Fruit fly (Drosophila melanogaster) whole organism, embryonic: Measurements from ENCODE around the gene CG17660.

Experiments used
- CG10654 ChIP-seq: fragments of 200-800 bp; sonication (Bioruptor generic); optimal IDR thresholded peaks from 2 replicates; lab custom pipeline; 2016; ENCODE audit warnings: missing biosample characterization, missing genetic modification characterization
- CG12155 ChIP-seq: fragments of 200-800 bp; sonication (Bioruptor generic); optimal IDR thresholded peaks from 3 replicates; lab custom pipeline; 2016; ENCODE audit warnings: missing biosample characterization, missing genetic modification characterization
- CG14667 ChIP-seq: fragments of 200-800 bp; sonication (Bioruptor generic); IDR thresholded peaks from 2 replicates; pipeline ENCODE4 v1.3.6; 2022; ENCODE audit warnings: missing biosample characterization, missing genetic modification characterization
- CG15269 ChIP-seq: fragments of 200-800 bp; sonication (Bioruptor generic); optimal IDR thresholded peaks from 2 replicates; lab custom pipeline; 2018; ENCODE audit warnings: missing biosample characterization, mild to moderate bottlenecking, missing genetic modification characterization, moderate library complexity
- CG2116 ChIP-seq: fragments of 200-800 bp; sonication (Bioruptor generic); optimal IDR thresholded peaks from 3 replicates; lab custom pipeline; 2018; ENCODE audit warnings: missing biosample characterization, mild to moderate bottlenecking, missing genetic modification characterization
- CG2875 ChIP-seq: fragments of 200-800 bp; sonication (Bioruptor generic); optimal IDR thresholded peaks from 2 replicates; lab custom pipeline; 2017; ENCODE audit warnings: missing biosample characterization, mild to moderate bottlenecking, missing genetic modification characterization, missing genetic modification reagents
- CG30020 ChIP-seq: fragments of 200-800 bp; optimal IDR thresholded peaks from 2 replicates; lab custom pipeline; 2019; ENCODE audit warnings: missing biosample characterization, mild to moderate bottlenecking, missing genetic modification characterization, moderate library complexity
- CG31441 ChIP-seq: fragments of 200-800 bp; sonication (Bioruptor generic); IDR thresholded peaks from 2 replicates; pipeline ENCODE4 v1.3.6; 2022; ENCODE audit warnings: missing biosample characterization, missing genetic modification characterization
- CG33213 ChIP-seq: fragments of 200-800 bp; sonication (Bioruptor generic); optimal IDR thresholded peaks from 3 replicates; lab custom pipeline; 2016; ENCODE audit warnings: missing biosample characterization, missing genetic modification characterization
- CG34376 ChIP-seq: fragments of 200-800 bp; sonication (Bioruptor generic); optimal IDR thresholded peaks from 2 replicates; lab custom pipeline; 2018; ENCODE audit warnings: missing biosample characterization, mild to moderate bottlenecking, missing genetic modification characterization
- CG4707 ChIP-seq: fragments of 200-800 bp; sonication (Bioruptor generic); optimal IDR thresholded peaks from 2 replicates; lab custom pipeline; 2018; ENCODE audit warnings: missing biosample characterization, mild to moderate bottlenecking, missing genetic modification characterization, moderate library complexity
- CG6175 ChIP-seq: fragments of 200-800 bp; sonication (Bioruptor generic); IDR thresholded peaks from 3 replicates; pipeline ENCODE4 v1.3.6; 2022; ENCODE audit warnings: missing biosample characterization, missing genetic modification characterization
- CG8388 ChIP-seq: fragments of 200-800 bp; sonication (Bioruptor generic); optimal IDR thresholded peaks from 2 replicates; lab custom pipeline; 2019; ENCODE audit warnings: missing biosample characterization, mild to moderate bottlenecking, missing genetic modification characterization, moderate library complexity
- CG8924 ChIP-seq: fragments of 200-800 bp; optimal IDR thresholded peaks from 3 replicates; lab custom pipeline; 2019; ENCODE audit warnings: missing biosample characterization, mild to moderate bottlenecking, missing genetic modification characterization, moderate library complexity
- Dip3 ChIP-seq: fragments of 200-800 bp; sonication (Bioruptor generic); optimal IDR thresholded peaks from 3 replicates; lab custom pipeline; 2016; ENCODE audit warnings: missing biosample characterization, missing genetic modification characterization
- Ets65A ChIP-seq: fragments of 200-800 bp; sonication (Bioruptor generic); peaks from one replicate; lab custom pipeline; 2016; ENCODE audit warnings: missing biosample characterization, missing genetic modification characterization
- GATAe ChIP-seq: fragments of 200-800 bp; sonication (Bioruptor generic); conservative IDR thresholded peaks from 2 replicates; pipeline ENCODE4 v1.3.6; 2022; ENCODE audit warnings: missing biosample characterization, missing genetic modification characterization
- HmgZ ChIP-seq: fragments of 200-800 bp; sonication (Bioruptor generic); optimal IDR thresholded peaks from 2 replicates; lab custom pipeline; 2018; ENCODE audit warnings: missing biosample characterization, mild to moderate bottlenecking, missing genetic modification characterization
- Hmr ChIP-seq: fragments of 200-800 bp; sonication (Bioruptor generic); optimal IDR thresholded peaks from 3 replicates; lab custom pipeline; 2017; ENCODE audit warnings: mild to moderate bottlenecking, missing biosample characterization, missing genetic modification reagents, missing genetic modification characterization
- MESR4 ChIP-seq: fragments of 200-800 bp; sonication (Bioruptor generic); optimal IDR thresholded peaks from 2 replicates; lab custom pipeline; 2018; ENCODE audit warnings: missing biosample characterization, mild to moderate bottlenecking, missing genetic modification characterization, moderate library complexity
- Scr ChIP-seq: fragments of 200-800 bp; sonication (Bioruptor generic); IDR thresholded peaks from 2 replicates; pipeline ENCODE4 v1.3.6; 2022; ENCODE audit warnings: missing biosample characterization, missing genetic modification characterization; ENCODE audit not compliant: partially characterized antibody
- Sin3A ChIP-seq: fragments of >200 bp; optimal IDR thresholded peaks from 2 replicates; lab custom pipeline; 2018
- Sox102F ChIP-seq: fragments of 200-800 bp; sonication (Bioruptor generic); optimal IDR thresholded peaks from 2 replicates; lab custom pipeline; 2018; ENCODE audit warnings: missing biosample characterization, mild to moderate bottlenecking, missing genetic modification characterization, moderate library complexity
- Spps ChIP-seq: fragments of 200-800 bp; sonication (Bioruptor generic); optimal IDR thresholded peaks from 2 replicates; lab custom pipeline; 2018; ENCODE audit warnings: missing biosample characterization, mild to moderate bottlenecking, missing genetic modification characterization
- Stat92E ChIP-seq, 3 experiments: fragments of >200 bp in 2 of 3; fragments of 200-800 bp in 1 of 3; sonication (Bioruptor generic) in 1 of 3; optimal IDR thresholded peaks; 2 replicates each; lab custom pipeline; 2017 to 2019; ENCODE audit warnings: missing biosample characterization in 3 of 3, missing genetic modification characterization in 3 of 3, mild to moderate bottlenecking in 1 of 3, moderate library complexity in 1 of 3
- bbx ChIP-seq: fragments of 200-800 bp; sonication (Bioruptor generic); IDR thresholded peaks from 2 replicates; pipeline ENCODE4 v1.3.6; 2022; ENCODE audit warnings: missing biosample characterization, missing genetic modification characterization; ENCODE audit not compliant: partially characterized antibody
- cad ChIP-seq: fragments of >200 bp; optimal IDR thresholded peaks from 2 replicates; lab custom pipeline; 2017; ENCODE audit warnings: missing biosample characterization, missing genetic modification characterization
- chinmo ChIP-seq: fragments of 200-800 bp; sonication (Bioruptor generic); IDR thresholded peaks from 4 replicates; pipeline ENCODE4 v1.3.6; 2022; ENCODE audit warnings: missing biosample characterization, missing genetic modification characterization; ENCODE audit not compliant: partially characterized antibody
- crc ChIP-seq: fragments of 200-800 bp; sonication (Bioruptor generic); optimal IDR thresholded peaks from 2 replicates; lab custom pipeline; 2016; ENCODE audit warnings: missing biosample characterization, missing genetic modification characterization
- da ChIP-seq: fragments of 200-800 bp; sonication (Bioruptor generic); optimal IDR thresholded peaks from 2 replicates; lab custom pipeline; 2016; ENCODE audit warnings: missing biosample characterization, missing genetic modification characterization
- dm ChIP-seq: fragments of 200-800 bp; sonication (Bioruptor generic); optimal IDR thresholded peaks from 3 replicates; lab custom pipeline; 2016; ENCODE audit warnings: missing biosample characterization, missing genetic modification characterization
- ftz-f1 ChIP-seq: fragments of 200-800 bp; sonication (Bioruptor generic); optimal IDR thresholded peaks from 2 replicates; lab custom pipeline; 2016; ENCODE audit warnings: missing biosample characterization, missing genetic modification characterization
- inv ChIP-seq: fragments of 200-800 bp; sonication (Bioruptor generic); IDR thresholded peaks from 2 replicates; pipeline ENCODE4 v1.3.6; 2022; ENCODE audit warnings: missing biosample characterization, missing genetic modification characterization; ENCODE audit not compliant: partially characterized antibody
- jigr1 ChIP-seq: fragments of 200-800 bp; sonication (Bioruptor generic); IDR thresholded peaks from 3 replicates; pipeline ENCODE4 v1.3.6; 2022; ENCODE audit warnings: missing biosample characterization, missing genetic modification characterization
- lab ChIP-seq: fragments of 200-800 bp; sonication (Bioruptor generic); optimal IDR thresholded peaks from 3 replicates; lab custom pipeline; 2017; ENCODE audit warnings: missing biosample characterization, missing genetic modification characterization, mild to moderate bottlenecking, moderate library complexity, missing genetic modification reagents
- nerfin-2 ChIP-seq: fragments of 200-800 bp; sonication (Bioruptor generic); IDR thresholded peaks from 2 replicates; pipeline ENCODE4 v1.3.6; 2022; ENCODE audit warnings: missing biosample characterization, missing genetic modification characterization; ENCODE audit not compliant: partially characterized antibody
- nmo ChIP-seq: fragments of 200-800 bp; sonication (Bioruptor generic); optimal IDR thresholded peaks from 2 replicates; lab custom pipeline; 2018; ENCODE audit warnings: missing biosample characterization, mild to moderate bottlenecking, missing genetic modification characterization, moderate library complexity
- oc ChIP-seq: fragments of 200-800 bp; sonication (Bioruptor generic); optimal IDR thresholded peaks from 2 replicates; lab custom pipeline; 2018; ENCODE audit warnings: missing biosample characterization, mild to moderate bottlenecking, missing genetic modification characterization, moderate library complexity
- odd ChIP-seq: fragments of 200-800 bp; sonication (Bioruptor generic); optimal IDR thresholded peaks from 2 replicates; lab custom pipeline; 2017; ENCODE audit warnings: missing biosample characterization, mild to moderate bottlenecking, missing genetic modification characterization
- peb ChIP-seq: fragments of 200-800 bp; sonication (Bioruptor generic); IDR thresholded peaks from 2 replicates; pipeline ENCODE4 v1.3.6; 2022; ENCODE audit warnings: missing biosample characterization, missing genetic modification characterization
- ro ChIP-seq: fragments of 200-800 bp; sonication (Bioruptor generic); IDR thresholded peaks from 2 replicates; pipeline ENCODE4 v1.3.6; 2022; ENCODE audit warnings: missing biosample characterization, missing genetic modification characterization
- sima ChIP-seq: fragments of 200-800 bp; sonication (Bioruptor generic); optimal IDR thresholded peaks from 2 replicates; lab custom pipeline; 2016; ENCODE audit warnings: missing biosample characterization, missing genetic modification characterization
- sna ChIP-seq: fragments of 200-800 bp; sonication (Bioruptor generic); IDR thresholded peaks from 2 replicates; pipeline ENCODE4 v1.3.6; 2022; ENCODE audit warnings: missing biosample characterization, missing genetic modification characterization; ENCODE audit not compliant: partially characterized antibody
- sqz ChIP-seq: fragments of 200-800 bp; sonication (Bioruptor generic); optimal IDR thresholded peaks from 3 replicates; lab custom pipeline; 2018; ENCODE audit warnings: missing biosample characterization, mild to moderate bottlenecking, missing genetic modification characterization
- sug ChIP-seq: fragments of 200-800 bp; optimal IDR thresholded peaks from 2 replicates; lab custom pipeline; 2019; ENCODE audit warnings: missing biosample characterization, mild to moderate bottlenecking, missing genetic modification characterization, moderate library complexity
- toy ChIP-seq: fragments of 200-800 bp; sonication (Bioruptor generic); IDR thresholded peaks from 2 replicates; pipeline ENCODE4 v1.3.6; 2022; ENCODE audit warnings: missing biosample characterization, missing genetic modification characterization
- unc-4 ChIP-seq: fragments of 200-800 bp; sonication (Bioruptor generic); IDR thresholded peaks from 2 replicates; pipeline ENCODE4 v1.3.6; 2022; ENCODE audit warnings: missing biosample characterization, missing genetic modification characterization; ENCODE audit not compliant: partially characterized antibody
- usp ChIP-seq: fragments of >200 bp; optimal IDR thresholded peaks from 2 replicates; lab custom pipeline; 2017; ENCODE audit warnings: missing biosample characterization, missing genetic modification characterization
- vnd ChIP-seq: fragments of 200-800 bp; sonication (Bioruptor generic); IDR thresholded peaks from 3 replicates; pipeline ENCODE4 v1.3.6; 2022; ENCODE audit warnings: missing biosample characterization, missing genetic modification characterization; ENCODE audit not compliant: partially characterized antibody
- zen ChIP-seq: fragments of 200-800 bp; sonication (Bioruptor generic); optimal IDR thresholded peaks from 3 replicates; lab custom pipeline; 2018; ENCODE audit warnings: missing biosample characterization, mild to moderate bottlenecking, missing genetic modification characterization, moderate library complexity

Gene CG17660

DNA sequence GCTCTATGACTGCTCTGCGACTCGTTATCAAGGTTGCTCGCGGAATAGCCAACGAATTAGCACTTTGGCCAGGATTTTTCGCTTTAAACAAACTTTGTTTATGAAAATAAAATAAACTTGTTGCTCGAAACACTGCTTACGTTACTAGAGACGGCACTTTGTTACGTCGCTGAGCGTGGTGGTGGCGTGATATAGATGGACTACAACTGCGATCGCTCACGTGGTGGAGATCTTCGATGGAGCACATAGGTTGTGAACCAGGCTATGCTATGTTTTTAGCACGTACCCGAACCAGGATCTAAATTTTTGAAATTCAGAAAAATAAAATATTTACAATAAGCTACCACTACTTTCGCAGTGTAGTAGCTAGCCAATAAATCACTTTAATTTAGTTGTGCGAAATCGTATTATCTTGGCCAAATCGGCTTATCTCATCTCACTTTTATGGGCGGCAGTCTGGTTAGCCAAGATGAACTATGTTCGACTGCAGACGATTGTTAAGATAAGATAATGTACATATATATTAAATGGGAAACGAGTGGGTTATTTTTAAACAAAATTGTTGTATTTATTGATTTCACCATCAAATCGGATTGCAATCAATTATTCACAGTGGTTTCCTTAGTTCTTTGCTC is 5.6 kb upstream of the CG17660 start, which contains the start of gene frtz (continued):
- TF ChIP-seq nmo (peak; percentile 32), sima (GFP tag; lab: Kevin White, UChicago) (no peak), CG14667 (no peak), vnd (GFP tag; lab: Robert Waterston, UW) (peak; percentile 68), toy (GFP tag; lab: Robert Waterston, UW) (no peak), CG2116 (GFP tag; lab: Kevin White, UChicago) (peak; percentile 1), zen (tag; lab: Kevin White, UChicago) (no peak), lab (no peak), CG2875 (GFP tag; lab: Kevin White, UChicago) (no peak), oc (no peak), bbx (GFP tag; lab: Robert Waterston, UW) (peak; percentile 81), HmgZ (peak; percentile 60), cad (GFP tag; lab: Kevin White, UChicago) (no peak), chinmo (0 out of 4 replicates have a peak, but pooled peaks have one; percentile 42), Spps (no peak), dm (GFP tag; lab: Kevin White, UChicago) (peak; percentile 10), CG34376 (GFP tag; lab: Kevin White, UChicago) (peak; percentile 80), Sin3A (lab: Kevin White, UChicago) (peak; percentile 30), jigr1 (GFP tag; lab: Robert Waterston, UW) (no peak), CG8924 (peak; percentile 5), CG10654 (no peak), CG31441 (GFP tag; lab: Robert Waterston, UW) (no peak; the same call in 1 of the 2 replicates), Scr (GFP tag; lab: Robert Waterston, UW) (peak; percentile 78), nerfin-2 (peak; percentile 49), usp (GFP tag; lab: Kevin White, UChicago) (no peak), unc-4 (GFP tag; lab: Robert Waterston, UW) (peak; percentile 82), Ets65A (GFP tag; lab: Kevin White, UChicago) (peak; percentile 22), inv (GFP tag; lab: Robert Waterston, UW) (peak; percentile 83), peb (GFP tag; lab: Robert Waterston, UW) (no peak), crc (GFP tag; lab: Kevin White, UChicago) (no peak), CG4707 (GFP tag; lab: Kevin White, UChicago) (no peak), CG6175 (GFP tag; lab: Robert Waterston, UW) (no peak), Sox102F (GFP tag; lab: Kevin White, UChicago) (no peak), CG15269 (tag; lab: Kevin White, UChicago) (no peak), sna (GFP tag; lab: Robert Waterston, UW) (peak; percentile 46), ro (GFP tag; lab: Robert Waterston, UW) (no peak), CG30020 (tag; lab: Kevin White, UChicago) (no peak), CG12155 (GFP tag; lab: Kevin White, UChicago) (peak; percentile 29), Dip3 (peak; percentile 33), MESR4 (peak; percentile 71), CG33213 (GFP tag; lab: Kevin White, UChicago) (peak; percentile 21), sug (peak; percentile 46), CG8388 (GFP tag; lab: Kevin White, UChicago) (no peak), GATAe (GFP tag; lab: Robert Waterston, UW) (no peak), da (no peak), odd (GFP tag; lab: Kevin White, UChicago) (no peak), ftz-f1 (no peak), Hmr (GFP tag; lab: Kevin White, UChicago) (peak; percentile 74), sqz (GFP tag; lab: Kevin White, UChicago) (no peak), Stat92E (GFP tag; optimal IDR thresholded peaks at IDR 0.05; lab: Kevin White, UChicago) (no peak)
